Worm (Caenorhabditis elegans): Measurements from ENCODE around the gene flh-3.

Gene flh-3

ce11 chrIV:9267581-9267980, 2.3 kb upstream of the flh-3 start:
- peak; percentile 72 for TF ChIP-seq ref-2 (tag; optimal IDR thresholded peaks at IDR 0.05)
- TF ChIP-seq ceh-18 (tag; optimal IDR thresholded peaks at IDR 0.05), result no peak
- no peak for TF ChIP-seq ceh-48 (tag; optimal IDR thresholded peaks at IDR 0.05)
- no peak for TF ChIP-seq pha-2 (tag; optimal IDR thresholded peaks at IDR 0.05)
- TF ChIP-seq ttx-3 (tag; optimal IDR thresholded peaks at IDR 0.05), result no peak
- no peak for TF ChIP-seq che-1 (tag; optimal IDR thresholded peaks at IDR 0.05)
- TF ChIP-seq hlh-6 (tag; optimal IDR thresholded peaks at IDR 0.05), result no peak
- peak; percentile 16 for TF ChIP-seq nfya-1 (tag; optimal IDR thresholded peaks at IDR 0.05)
- TF ChIP-seq madf-2 (tag; optimal IDR thresholded peaks at IDR 0.05), result no peak
- TF ChIP-seq ceh-34 (tag; optimal IDR thresholded peaks at IDR 0.05), result no peak
- TF ChIP-seq tbx-2 (tag; optimal IDR thresholded peaks at IDR 0.05), result peak; percentile 74

- TF ChIP-seq ceh-34 (tag; optimal IDR thresholded peaks at IDR 0.05) (peak; percentile 59), ceh-9 (tag; optimal IDR thresholded peaks at IDR 0.05) (peak; percentile 20), ceh-31 (tag; optimal IDR thresholded peaks at IDR 0.05) (peak; percentile 46), sdc-2 (tag; optimal IDR thresholded peaks at IDR 0.05) (peak; percentile 65), pros-1 (tag; optimal IDR thresholded peaks at IDR 0.05) (no peak), ama-1 (optimal IDR thresholded peaks at IDR 0.05) (no peak), ref-2 (tag; optimal IDR thresholded peaks at IDR 0.05) (peak; percentile 40), ceh-18 (tag; optimal IDR thresholded peaks at IDR 0.05) (no peak), eyg-1 (tag; optimal IDR thresholded peaks at IDR 0.05) (peak; percentile 59), ceh-2 (tag; optimal IDR thresholded peaks at IDR 0.05) (peak; percentile 19), syd-9 (tag; optimal IDR thresholded peaks at IDR 0.05) (peak; percentile 4), hlh-15 (tag; optimal IDR thresholded peaks at IDR 0.05) (no peak), hlh-8 (tag; optimal IDR thresholded peaks at IDR 0.05) (no peak), C38D4.7 (GFP tag; optimal IDR thresholded peaks at IDR 0.05) (no peak), tbx-2 (tag; optimal IDR thresholded peaks at IDR 0.05) (peak; percentile 68), lin-11 (tag; optimal IDR thresholded peaks at IDR 0.05) (no peak), unc-86 (tag; optimal IDR thresholded peaks at IDR 0.05) (no peak), zip-5 (tag; optimal IDR thresholded peaks at IDR 0.05) (no peak), hlh-6 (tag; optimal IDR thresholded peaks at IDR 0.05) (peak; percentile 54), elt-2 (tag; optimal IDR thresholded peaks at IDR 0.05) (peak; percentile 34), lim-6 (tag; optimal IDR thresholded peaks at IDR 0.05) (no peak), npax-4 (tag; optimal IDR thresholded peaks at IDR 0.05) (no peak), T23F11.4 (GFP tag; optimal IDR thresholded peaks at IDR 0.05) (peak; percentile 19), nfya-1 (tag; optimal IDR thresholded peaks at IDR 0.05) (peak; percentile 51), K09A11.1 (tag; optimal IDR thresholded peaks at IDR 0.05; ENCODE audit: insufficient read depth) (no peak), nhr-232 (tag; optimal IDR thresholded peaks at IDR 0.05) (no peak), unc-55 (GFP tag; optimal IDR thresholded peaks at IDR 0.05) (no peak), pha-2 (tag; optimal IDR thresholded peaks at IDR 0.05) (no peak), ceh-30 (tag; optimal IDR thresholded peaks at IDR 0.05) (no peak), unc-3 (GFP tag; conservative IDR thresholded peaks at IDR 0.05) (no peak), unc-3 (tag; optimal IDR thresholded peaks at IDR 0.05) (no peak), C08G9.2 (tag; optimal IDR thresholded peaks at IDR 0.05) (peak; percentile 52), rnt-1 (tag; optimal IDR thresholded peaks at IDR 0.05) (peak; percentile 1), ceh-45 (GFP tag; IDR thresholded peaks at IDR 0.05) (no peak)
Observed at ce11 chrIV:9268916-9269315, 980 bp upstream of the flh-3 start.

- TF ChIP-seq ets-4 (tag; optimal IDR thresholded peaks at IDR 0.05) (no peak), tbx-7 (tag; optimal IDR thresholded peaks at IDR 0.05) (no peak), ztf-16 (tag; optimal IDR thresholded peaks at IDR 0.05) (no peak), nfya-1 (tag; optimal IDR thresholded peaks at IDR 0.05) (no peak), hlh-30 (tag; optimal IDR thresholded peaks at IDR 0.05; ENCODE audit: insufficient read depth) (no peak), pros-1 (tag; optimal IDR thresholded peaks at IDR 0.05) (no peak), madf-2 (tag; optimal IDR thresholded peaks at IDR 0.05) (no peak), nhr-232 (tag; optimal IDR thresholded peaks at IDR 0.05) (no peak), ceh-6 (GFP tag; optimal IDR thresholded peaks at IDR 0.05) (no peak), sox-4 (tag; optimal IDR thresholded peaks at IDR 0.05) (no peak), pax-1 (tag; optimal IDR thresholded peaks at IDR 0.05) (no peak), pat-9 (tag; optimal IDR thresholded peaks at IDR 0.05) (no peak), hlh-6 (tag; optimal IDR thresholded peaks at IDR 0.05) (no peak), ceh-31 (tag; optimal IDR thresholded peaks at IDR 0.05) (no peak), fkh-6 (tag; optimal IDR thresholded peaks at IDR 0.05) (no peak), ceh-30 (tag; optimal IDR thresholded peaks at IDR 0.05) (no peak), C08G9.2 (tag; optimal IDR thresholded peaks at IDR 0.05) (no peak)
Observed at ce11 chrIV:9274008-9274529, 4.2 kb downstream of the flh-3 start, which contains the start of gene nmy-3. TSS of gene nmy-3 (plus strand) at chrIV:9274479.

Measured in whole organism, late embryonic.